Fruit fly (Drosophila melanogaster) whole organism, pupa: ENCODE measurements around the gene CG18731.

Source experiments
- CG10348 ChIP-seq: fragments of 200-800 bp; sonication (Bioruptor generic); IDR thresholded peaks from 2 replicates; pipeline ENCODE4 v1.3.6; 2022; ENCODE audit warnings: missing biosample characterization, missing genetic modification characterization
- CG12605 ChIP-seq: fragments of 200-800 bp; sonication (Bioruptor generic); IDR thresholded peaks from 2 replicates; pipeline ENCODE4 v1.3.6; 2022; ENCODE audit warnings: missing biosample characterization, missing genetic modification characterization
- CG13204 ChIP-seq: fragments of 200-800 bp; sonication (Bioruptor generic); optimal IDR thresholded peaks from 2 replicates; lab custom pipeline; 2018; ENCODE audit warnings: missing biosample characterization, mild to moderate bottlenecking, missing genetic modification characterization, moderate library complexity
- CG14655 ChIP-seq: fragments of 200-800 bp; sonication (Bioruptor generic); optimal IDR thresholded peaks from 3 replicates; lab custom pipeline; 2017; ENCODE audit warnings: mild to moderate bottlenecking, missing biosample characterization, missing genetic modification reagents, missing genetic modification characterization
- CG15710 ChIP-seq: fragments of 200-800 bp; sonication (Bioruptor generic); optimal IDR thresholded peaks from 2 replicates; lab custom pipeline; 2018; ENCODE audit warnings: missing biosample characterization, mild to moderate bottlenecking, missing genetic modification characterization, moderate library complexity
- CG17806 ChIP-seq: fragments of 200-800 bp; sonication (Bioruptor generic); optimal IDR thresholded peaks from 2 replicates; lab custom pipeline; 2018; ENCODE audit warnings: missing biosample characterization, mild to moderate bottlenecking, missing genetic modification characterization, moderate library complexity
- CG32121 ChIP-seq: fragments of 200-800 bp; sonication (Bioruptor generic); IDR thresholded peaks from 2 replicates; pipeline ENCODE4 v1.3.6; 2022; ENCODE audit warnings: missing biosample characterization, missing genetic modification characterization
- CG34367 ChIP-seq: fragments of 200-800 bp; sonication (Bioruptor generic); optimal IDR thresholded peaks from 2 replicates; lab custom pipeline; 2018; ENCODE audit warnings: missing biosample characterization, mild to moderate bottlenecking, missing genetic modification characterization
- CG4496 ChIP-seq: fragments of 200-800 bp; sonication (Bioruptor generic); IDR thresholded peaks from 3 replicates; pipeline ENCODE4 v1.3.6; 2022; ENCODE audit warnings: missing biosample characterization, missing genetic modification characterization
- CG8159 ChIP-seq: fragments of 200-800 bp; sonication (Bioruptor generic); optimal IDR thresholded peaks from 3 replicates; lab custom pipeline; 2018; ENCODE audit warnings: missing biosample characterization, mild to moderate bottlenecking, missing genetic modification characterization, moderate library complexity
- CG8301 ChIP-seq: fragments of 200-800 bp; sonication (Bioruptor generic); optimal IDR thresholded peaks from 2 replicates; lab custom pipeline; 2018; ENCODE audit warnings: missing biosample characterization, mild to moderate bottlenecking, missing genetic modification characterization
- CG9948 ChIP-seq: fragments of 200-800 bp; sonication (Bioruptor generic); optimal IDR thresholded peaks from 2 replicates; lab custom pipeline; 2018; ENCODE audit warnings: missing biosample characterization, mild to moderate bottlenecking, missing genetic modification characterization, moderate library complexity
- D1 ChIP-seq: fragments of 200-800 bp; sonication (Bioruptor generic); optimal IDR thresholded peaks from 2 replicates; lab custom pipeline; 2018; ENCODE audit warnings: missing biosample characterization, mild to moderate bottlenecking, missing genetic modification characterization, moderate library complexity
- EcR ChIP-seq: fragments of 200-800 bp; sonication (Bioruptor generic); optimal IDR thresholded peaks from 3 replicates; lab custom pipeline; 2019; ENCODE audit warnings: missing biosample characterization, missing genetic modification characterization, mild to moderate bottlenecking, moderate library complexity, missing genetic modification reagents
- Ets98B ChIP-seq: fragments of 200-800 bp; sonication (Bioruptor generic); IDR thresholded peaks from 2 replicates; pipeline ENCODE4 v1.3.6; 2022; ENCODE audit warnings: missing biosample characterization, missing genetic modification characterization
- Pif1A ChIP-seq: fragments of 200-800 bp; sonication (Bioruptor generic); optimal IDR thresholded peaks from 3 replicates; lab custom pipeline; 2016; ENCODE audit warnings: missing biosample characterization, missing genetic modification characterization
- Pif1B ChIP-seq: fragments of 200-800 bp; sonication (Bioruptor generic); optimal IDR thresholded peaks from 3 replicates; lab custom pipeline; 2016; ENCODE audit warnings: missing biosample characterization, missing genetic modification characterization
- Snoo ChIP-seq: fragments of 200-800 bp; sonication (Bioruptor generic); optimal IDR thresholded peaks from 3 replicates; lab custom pipeline; 2017; ENCODE audit warnings: missing biosample characterization, mild to moderate bottlenecking, missing genetic modification characterization, inconsistent platforms
- fd96Ca ChIP-seq: fragments of 200-800 bp; sonication (Bioruptor generic); IDR thresholded peaks from 3 replicates; pipeline ENCODE4 v1.3.6; 2022; ENCODE audit warnings: missing biosample characterization, missing genetic modification characterization
- gl ChIP-seq: fragments of 200-800 bp; sonication (Bioruptor generic); optimal IDR thresholded peaks from 2 replicates; lab custom pipeline; 2018; ENCODE audit warnings: missing biosample characterization, mild to moderate bottlenecking, missing genetic modification characterization
- rn ChIP-seq: fragments of 200-800 bp; sonication (Bioruptor generic); IDR thresholded peaks from 2 replicates; pipeline ENCODE4 v1.3.6; 2022; ENCODE audit warnings: missing biosample characterization, missing genetic modification characterization

CG18731 gene

dm6 chr3R:29689833-29690538, 34.8 kb upstream of the CG18731 start:
- TF ChIP-seq rn: no peak
- 0 out of 3 replicates have a peak, but pooled peaks have one; percentile 21 for TF ChIP-seq CG4496 (GFP tag; lab: Robert Waterston, UW)
- TF ChIP-seq Ets98B: no peak
- peak; percentile 46 for TF ChIP-seq CG8159 (tag; lab: Kevin White, UChicago)
- TF ChIP-seq Snoo (tag; lab: Kevin White, UChicago): no peak
- TF ChIP-seq gl: no peak
- no peak for TF ChIP-seq CG10348
- no peak for TF ChIP-seq CG17806 (tag; lab: Kevin White, UChicago)
- TF ChIP-seq CG32121 (GFP tag; lab: Robert Waterston, UW): no peak
- no peak for TF ChIP-seq D1
- TF ChIP-seq Pif1A: no peak
- no peak for TF ChIP-seq CG15710 (tag; lab: Kevin White, UChicago)
- peak; percentile 8 for TF ChIP-seq CG9948 (tag; lab: Kevin White, UChicago)
- peak; percentile 11 for TF ChIP-seq CG14655 (GFP tag; lab: Kevin White, UChicago)
- no peak for TF ChIP-seq CG34367 (tag; lab: Kevin White, UChicago)
- no peak for TF ChIP-seq Pif1B (GFP tag; lab: Kevin White, UChicago)
- TF ChIP-seq CG13204 (GFP tag; lab: Kevin White, UChicago): no peak
- TF ChIP-seq CG12605 (GFP tag; lab: Robert Waterston, UW): no peak
- TF ChIP-seq CG8301: no peak
- no peak for TF ChIP-seq EcR
- TF ChIP-seq fd96Ca: 0 out of 3 replicates have a peak, but pooled peaks have one; percentile 28

dm6 chr3R:29690539-29690852, 34.3 kb upstream of the CG18731 start:
- no peak for TF ChIP-seq gl
- TF ChIP-seq Pif1B (GFP tag; lab: Kevin White, UChicago): peak; percentile 1
- TF ChIP-seq fd96Ca: no peak
- TF ChIP-seq CG15710 (tag; lab: Kevin White, UChicago): peak; percentile 62
- TF ChIP-seq CG32121 (GFP tag; lab: Robert Waterston, UW): no peak
- no peak for TF ChIP-seq D1
- no peak for TF ChIP-seq CG13204 (GFP tag; lab: Kevin White, UChicago)
- peak; percentile 60 for TF ChIP-seq CG17806 (tag; lab: Kevin White, UChicago)
- no peak for TF ChIP-seq EcR
- TF ChIP-seq Ets98B: peak; percentile 29
- TF ChIP-seq CG8159 (tag; lab: Kevin White, UChicago): peak; percentile 77
- peak; percentile 54 for TF ChIP-seq Pif1A
- TF ChIP-seq rn: no peak
- TF ChIP-seq CG12605 (GFP tag; lab: Robert Waterston, UW): no peak
- TF ChIP-seq CG34367 (tag; lab: Kevin White, UChicago): peak; percentile 57
- no peak for TF ChIP-seq CG10348
- peak; percentile 49 for TF ChIP-seq CG14655 (GFP tag; lab: Kevin White, UChicago)
- peak; percentile 57 for TF ChIP-seq CG9948 (tag; lab: Kevin White, UChicago)
- TF ChIP-seq CG8301: peak; percentile 40
- TF ChIP-seq CG4496 (GFP tag; lab: Robert Waterston, UW): no peak
- TF ChIP-seq Snoo (tag; lab: Kevin White, UChicago): no peak

- no peak for TF ChIP-seq CG8159 (tag; lab: Kevin White, UChicago)
- peak; percentile 10; the same call in 1 of the 3 replicates for TF ChIP-seq fd96Ca
- TF ChIP-seq Pif1A: no peak
- TF ChIP-seq rn: no peak
- TF ChIP-seq CG4496 (GFP tag; lab: Robert Waterston, UW): peak; percentile 47; the same call in 1 of the 3 replicates
- TF ChIP-seq CG12605 (GFP tag; lab: Robert Waterston, UW): no peak
Observed at dm6 chr3R:29690960-29691527, 33.8 kb upstream of the CG18731 start.

dm6 chr3R:29692009-29692641, 32.7 kb upstream of the CG18731 start, which contains the start of gene dmrt99B:
Gene dmrt99B, plus strand, starts transcription at chr3R:29692591.
- no peak for TF ChIP-seq Pif1A
- no peak for TF ChIP-seq fd96Ca
- no peak for TF ChIP-seq Pif1B (GFP tag; lab: Kevin White, UChicago)
- no peak for TF ChIP-seq CG8301
- no peak for TF ChIP-seq CG8159 (tag; lab: Kevin White, UChicago)
- no peak for TF ChIP-seq CG15710 (tag; lab: Kevin White, UChicago)
- no peak for TF ChIP-seq CG13204 (GFP tag; lab: Kevin White, UChicago)
- TF ChIP-seq Ets98B: no peak
- no peak for TF ChIP-seq D1
- TF ChIP-seq rn: no peak

dm6 chr3R:29695744-29696143, 29.1 kb upstream of the CG18731 start:
- TF ChIP-seq CG4496 (GFP tag; lab: Robert Waterston, UW): no peak
- no peak for TF ChIP-seq EcR
- TF ChIP-seq CG14655 (GFP tag; lab: Kevin White, UChicago): no peak
- TF ChIP-seq Ets98B: no peak
- no peak for TF ChIP-seq CG10348
- no peak for TF ChIP-seq gl
- no peak for TF ChIP-seq Pif1B (GFP tag; lab: Kevin White, UChicago)
- TF ChIP-seq CG13204 (GFP tag; lab: Kevin White, UChicago): no peak
- no peak for TF ChIP-seq CG32121 (GFP tag; lab: Robert Waterston, UW)
- no peak for TF ChIP-seq CG8159 (tag; lab: Kevin White, UChicago)
- no peak for TF ChIP-seq CG15710 (tag; lab: Kevin White, UChicago)
- TF ChIP-seq CG8301: no peak
- no peak for TF ChIP-seq CG12605 (GFP tag; lab: Robert Waterston, UW)
- TF ChIP-seq CG9948 (tag; lab: Kevin White, UChicago): no peak
- TF ChIP-seq CG34367 (tag; lab: Kevin White, UChicago): no peak
- no peak for TF ChIP-seq CG17806 (tag; lab: Kevin White, UChicago)
- TF ChIP-seq Pif1A: no peak
- no peak for TF ChIP-seq D1
- no peak for TF ChIP-seq Snoo (tag; lab: Kevin White, UChicago)
- TF ChIP-seq fd96Ca: no peak
